Worm (Caenorhabditis elegans) whole organism, L4/young adult: ENCODE measurements around the gene ama-1.

ENCODE experiments used
- W03F9.2 ChIP-seq: fragments of 150-350 bp; optimal IDR thresholded peaks from 2 replicates; lab custom pipeline; 2014; ENCODE audit warnings: missing biosample characterization, missing genetic modification characterization
- dao-5 ChIP-seq: sonication (generic microtip); optimal IDR thresholded peaks from 2 replicates; lab custom pipeline; 2016; ENCODE audit warnings: missing genotype, missing genetic modification characterization, moderate library complexity, missing compliant biosample characterization
- him-1 ChIP-seq: sonication (generic microtip); optimal IDR thresholded peaks from 2 replicates; lab custom pipeline; 2016; ENCODE audit warnings: missing genotype, missing genetic modification reagents, missing genetic modification characterization, missing compliant biosample characterization

ama-1 gene

DNA sequence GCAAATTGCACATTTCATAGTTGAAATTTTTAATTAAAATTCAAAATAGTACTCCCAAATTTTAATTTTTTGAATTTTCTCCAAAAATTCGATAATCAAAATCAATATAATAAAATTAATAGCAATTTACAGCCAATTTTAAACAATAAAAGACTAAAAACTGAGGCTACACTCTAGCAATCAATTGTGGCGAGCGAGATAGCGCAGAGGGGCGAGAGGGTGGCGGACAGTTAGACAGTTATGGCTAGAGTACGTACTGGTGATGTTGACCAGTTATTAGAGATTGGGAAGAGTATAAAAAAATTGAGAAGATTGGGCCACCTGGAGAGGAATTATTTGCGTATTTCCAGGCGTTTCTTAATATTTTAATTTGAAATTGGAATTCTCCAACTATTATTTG, 29.8 kb downstream of the ama-1 start, which contains the start of gene nhr-78:
TSS of gene nhr-78 (minus strand) at position 182 of the 400 bp plus-strand sequence.
- TF ChIP-seq W03F9.2 (tag; lab: Kevin White, UChicago) (no peak), dao-5 (tag; lab: Kevin White, UChicago) (no peak), him-1 (tag; lab: Kevin White, UChicago) (no peak)

DNA sequence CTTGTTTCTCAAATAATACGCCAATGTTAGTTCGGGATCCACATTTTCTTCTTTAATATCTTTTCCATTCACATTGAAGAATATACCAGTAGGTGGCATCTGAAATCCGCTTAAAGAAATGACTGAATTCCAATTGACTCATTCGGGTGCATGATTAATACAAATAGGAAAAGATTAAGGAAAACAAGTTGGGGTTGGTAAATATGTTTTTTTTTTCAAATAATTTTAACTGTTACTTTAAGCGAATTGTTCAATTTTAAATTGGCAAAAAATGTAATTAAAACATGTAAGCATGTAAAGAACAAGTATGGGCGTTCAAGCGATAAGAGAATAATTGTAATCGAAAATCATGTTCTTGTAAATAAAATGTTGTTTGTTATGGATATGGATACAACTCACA, 36.1 kb downstream of the ama-1 start, which contains the start of gene F15E6.6:
TSS of gene F15E6.6 (minus strand) at position 101 of the 400 bp plus-strand sequence.
- TF ChIP-seq W03F9.2 (tag; lab: Kevin White, UChicago) (no peak), him-1 (tag; lab: Kevin White, UChicago) (no peak), dao-5 (tag; lab: Kevin White, UChicago) (no peak)

DNA sequence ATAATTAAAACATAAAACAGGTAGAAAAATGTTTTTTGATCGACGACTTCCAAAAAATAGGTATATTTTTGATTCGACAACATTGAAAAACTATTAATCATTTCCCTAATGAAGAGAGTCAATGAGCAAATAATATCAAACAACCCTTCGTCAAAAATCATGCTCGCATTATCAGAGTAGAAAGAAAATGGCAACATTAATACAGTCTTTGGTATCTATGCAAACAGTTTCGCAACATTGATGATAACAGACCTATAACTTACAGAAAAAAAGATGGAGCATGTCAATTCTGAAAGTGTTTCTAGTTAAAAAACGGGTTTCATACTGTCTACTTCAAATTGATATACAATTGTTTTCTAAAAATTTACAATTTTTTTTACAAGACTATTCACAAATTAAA, 37.1 kb downstream of the ama-1 start:
- TF ChIP-seq W03F9.2 (tag; lab: Kevin White, UChicago) (no peak), dao-5 (tag; lab: Kevin White, UChicago) (no peak), him-1 (tag; lab: Kevin White, UChicago) (no peak)

DNA sequence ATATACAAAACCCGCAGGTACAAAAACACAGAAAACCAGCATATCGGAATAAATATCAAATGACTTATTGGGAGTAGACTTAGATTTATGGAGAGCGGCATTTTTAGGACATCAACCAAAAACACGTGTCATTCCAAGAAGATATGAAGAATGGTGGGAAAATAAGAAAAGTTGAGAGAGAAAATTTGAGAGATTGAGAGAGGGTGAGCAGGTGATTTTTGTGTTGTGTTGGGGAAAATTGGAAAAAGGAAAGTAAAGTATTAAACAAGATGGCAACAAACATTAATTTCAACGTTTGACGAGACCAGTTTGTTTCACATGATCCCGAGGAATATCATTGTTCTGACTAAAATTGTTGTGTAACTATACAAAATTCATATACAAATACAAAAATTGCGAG, 40.5 kb downstream of the ama-1 start, which contains the start of gene srv-4:
TSS of gene srv-4 (minus strand) at position 101 of the 400 bp plus-strand sequence.
- no peak for TF ChIP-seq W03F9.2 (tag; lab: Kevin White, UChicago)
- no peak for TF ChIP-seq him-1 (tag; lab: Kevin White, UChicago)
- TF ChIP-seq dao-5 (tag; lab: Kevin White, UChicago), result no peak

DNA sequence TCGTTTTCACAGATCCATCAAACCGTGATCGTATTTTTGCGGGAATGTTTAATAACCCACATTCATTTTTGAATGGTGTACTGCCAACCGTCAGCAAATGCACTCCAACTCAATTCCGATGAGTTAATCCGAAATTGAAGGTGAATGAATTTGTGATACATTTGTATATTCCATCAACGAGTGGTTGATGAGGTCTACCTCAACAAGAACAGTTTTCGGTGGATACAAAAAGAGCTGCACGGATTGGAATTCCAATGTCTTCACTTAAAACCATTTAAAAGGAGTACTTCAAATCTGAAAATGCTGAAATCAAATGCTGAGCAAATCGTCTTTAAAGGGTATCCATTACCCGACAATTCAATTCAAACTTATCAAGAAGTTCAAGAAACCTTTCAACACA, 41.4 kb downstream of the ama-1 start, which contains the start of gene F15E6.5:
TSS of gene F15E6.5 (plus strand) at position 301 of the 400 bp plus-strand sequence.
- TF ChIP-seq dao-5 (tag; lab: Kevin White, UChicago) (no peak), him-1 (tag; lab: Kevin White, UChicago) (no peak), W03F9.2 (tag; lab: Kevin White, UChicago) (no peak)

DNA sequence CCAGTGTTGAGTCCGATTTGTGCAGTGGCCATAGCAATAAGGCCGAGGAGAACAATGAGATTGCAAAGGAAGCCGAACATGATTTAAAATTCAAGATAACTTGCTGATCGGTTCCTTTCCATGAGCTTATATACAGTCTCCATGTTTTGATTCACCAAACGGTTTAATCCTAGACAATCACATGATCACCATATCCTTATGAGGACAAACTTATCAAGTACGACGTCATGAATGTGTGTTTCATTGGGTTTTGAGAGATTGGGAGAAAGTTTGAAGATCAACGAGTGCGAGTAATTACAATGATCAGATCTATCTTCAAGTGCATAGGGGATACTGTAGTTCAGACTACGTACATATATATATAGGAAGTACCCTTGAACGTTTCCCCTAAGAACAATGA, 42.6 kb downstream of the ama-1 start, which contains the start of gene dct-7:
TSS of gene dct-7 (minus strand) at position 101 of the 400 bp plus-strand sequence.
- TF ChIP-seq him-1 (tag; lab: Kevin White, UChicago) (no peak), dao-5 (tag; lab: Kevin White, UChicago) (no peak), W03F9.2 (tag; lab: Kevin White, UChicago) (no peak)

DNA sequence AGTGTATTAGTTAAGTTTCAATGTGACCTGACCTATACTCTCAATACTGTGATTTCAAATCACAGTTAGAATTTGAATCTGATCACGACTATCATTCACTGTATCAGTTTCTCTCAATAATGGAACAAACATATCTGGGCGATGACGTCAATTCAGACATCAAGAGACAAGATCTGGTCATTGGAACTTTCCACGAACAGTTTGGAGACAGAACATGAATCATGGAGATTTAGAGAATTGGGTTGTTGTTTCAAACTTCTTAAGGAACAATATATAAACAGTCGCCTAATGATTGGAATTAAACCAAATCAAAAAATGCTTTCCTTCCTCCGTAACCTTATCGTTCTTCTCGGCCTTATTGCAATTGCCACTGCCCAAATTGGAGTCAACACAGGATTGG, 43.3 kb downstream of the ama-1 start, which contains the start of gene F15E6.4:
TSS of gene F15E6.4 (plus strand) at position 301 of the 400 bp plus-strand sequence.
- TF ChIP-seq him-1 (tag; lab: Kevin White, UChicago) (no peak), dao-5 (tag; lab: Kevin White, UChicago) (no peak), W03F9.2 (tag; lab: Kevin White, UChicago) (no peak)

DNA sequence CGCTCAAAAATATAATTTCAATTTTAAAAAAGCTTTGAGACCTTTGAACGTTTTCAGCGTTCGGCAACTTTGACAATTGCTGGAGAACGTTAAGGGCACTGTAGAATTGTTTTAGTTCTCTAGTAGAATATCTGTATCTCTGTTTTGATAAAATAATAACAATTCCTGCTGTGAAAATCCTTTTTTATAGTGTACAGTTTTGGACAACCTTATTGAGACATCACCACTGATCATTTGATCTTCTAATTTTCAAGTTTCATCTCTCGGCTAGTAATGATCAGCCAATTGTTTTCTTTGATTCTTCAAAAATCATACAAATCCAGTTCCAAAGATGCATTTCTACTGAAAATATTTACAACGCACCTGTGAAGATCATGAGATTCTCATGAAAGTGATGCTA, 44.7 kb downstream of the ama-1 start, which contains the start of gene F15E6.10:
TSS of gene F15E6.10 (plus strand) at position 301 of the 400 bp plus-strand sequence.
- TF ChIP-seq W03F9.2 (tag; lab: Kevin White, UChicago) (no peak), dao-5 (tag; lab: Kevin White, UChicago) (no peak), him-1 (tag; lab: Kevin White, UChicago) (no peak)

DNA sequence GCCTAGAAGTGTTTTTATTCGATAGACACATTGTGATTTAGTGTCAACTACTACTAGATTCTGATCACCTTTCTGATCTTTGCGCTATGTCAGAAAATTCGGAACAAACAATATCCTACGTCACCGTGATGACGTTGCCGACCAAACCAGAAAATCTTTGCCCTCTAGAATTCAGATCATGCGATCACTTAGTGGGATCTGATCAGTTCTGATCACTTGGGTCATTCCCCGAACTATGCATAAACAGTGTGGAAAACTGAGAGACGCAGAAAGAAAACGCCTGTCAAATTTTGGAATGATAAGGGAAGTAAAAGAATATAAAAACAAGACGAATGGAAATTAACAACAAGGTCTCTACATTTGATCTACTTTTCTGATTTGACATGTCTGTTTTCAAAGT, 46.7 kb downstream of the ama-1 start, which contains the start of gene F15E6.3:
TSS of gene F15E6.3 (plus strand) at position 344 of the 400 bp plus-strand sequence.
- TF ChIP-seq him-1 (tag; lab: Kevin White, UChicago) (no peak), W03F9.2 (tag; lab: Kevin White, UChicago) (no peak), dao-5 (tag; lab: Kevin White, UChicago) (no peak)

DNA sequence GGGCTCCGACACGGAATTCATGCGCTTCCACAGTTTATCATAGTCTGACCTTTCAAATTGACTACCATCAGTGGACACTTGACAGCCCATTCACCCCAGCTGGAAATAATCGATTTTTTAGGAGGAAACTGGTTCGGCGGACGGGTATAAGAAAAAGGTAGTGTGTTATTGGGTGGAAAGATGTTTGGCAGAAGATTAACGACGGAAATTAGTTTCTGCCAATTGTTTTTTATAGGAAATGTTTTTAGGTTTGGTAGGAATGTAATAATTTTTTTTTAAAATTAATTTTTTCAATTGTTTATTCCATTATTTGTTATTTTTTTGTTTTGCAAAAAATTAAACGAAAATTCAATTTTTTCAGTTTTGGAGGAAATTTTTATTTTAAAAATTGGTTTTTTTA, 51.1 kb downstream of the ama-1 start, which contains the start of gene F15E6.9:
TSS of gene F15E6.9 (minus strand) at position 101 of the 400 bp plus-strand sequence.
- TF ChIP-seq dao-5 (tag; lab: Kevin White, UChicago), result no peak
- no peak for TF ChIP-seq him-1 (tag; lab: Kevin White, UChicago)
- TF ChIP-seq W03F9.2 (tag; lab: Kevin White, UChicago), result no peak

DNA sequence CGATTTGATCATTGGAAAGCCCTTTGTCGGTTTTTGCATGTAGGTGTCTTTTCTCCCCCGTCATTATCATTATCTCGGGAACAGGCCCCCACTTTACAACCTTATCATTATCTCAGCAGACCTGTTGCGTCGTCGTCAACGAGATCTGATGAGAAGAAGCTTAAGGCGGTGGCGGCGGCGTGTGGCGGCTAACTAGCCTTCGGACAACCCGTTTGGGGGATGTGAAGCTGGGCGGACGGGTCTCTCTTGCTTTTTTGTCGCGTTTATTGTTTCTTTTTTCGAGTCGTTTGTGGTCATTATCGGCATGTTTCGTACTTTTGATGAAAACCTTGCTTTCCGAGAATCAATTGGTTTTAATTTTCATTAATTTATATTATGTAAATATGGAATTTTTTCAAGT, 52.1 kb downstream of the ama-1 start:
- TF ChIP-seq W03F9.2 (tag; lab: Kevin White, UChicago) (no peak), dao-5 (tag; lab: Kevin White, UChicago) (no peak), him-1 (tag; lab: Kevin White, UChicago) (no peak)

DNA sequence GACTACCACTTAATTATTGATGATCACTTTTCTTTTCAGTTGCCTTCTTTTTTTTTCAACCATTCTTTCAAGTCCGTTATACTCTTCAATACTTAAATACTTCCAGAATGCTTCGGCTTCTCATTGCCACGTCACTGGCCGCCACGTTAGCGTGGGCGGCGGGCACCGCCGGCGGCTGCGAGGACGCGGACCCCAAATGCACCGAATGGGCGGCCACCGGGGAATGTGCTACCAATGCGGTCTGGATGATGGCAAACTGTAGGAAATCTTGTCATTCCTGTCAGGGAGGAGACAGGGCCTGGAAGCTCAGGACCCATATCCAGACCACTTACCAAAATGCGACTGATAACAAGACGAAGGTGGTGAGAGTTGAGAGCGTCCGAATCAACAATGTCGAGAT, 53.3 kb downstream of the ama-1 start, which contains the start of gene lgc-22:
TSS of gene lgc-22 (plus strand) at position 105 of the 400 bp plus-strand sequence.
- TF ChIP-seq W03F9.2 (tag; lab: Kevin White, UChicago) (no peak), dao-5 (tag; lab: Kevin White, UChicago) (no peak), him-1 (tag; lab: Kevin White, UChicago) (no peak)

DNA sequence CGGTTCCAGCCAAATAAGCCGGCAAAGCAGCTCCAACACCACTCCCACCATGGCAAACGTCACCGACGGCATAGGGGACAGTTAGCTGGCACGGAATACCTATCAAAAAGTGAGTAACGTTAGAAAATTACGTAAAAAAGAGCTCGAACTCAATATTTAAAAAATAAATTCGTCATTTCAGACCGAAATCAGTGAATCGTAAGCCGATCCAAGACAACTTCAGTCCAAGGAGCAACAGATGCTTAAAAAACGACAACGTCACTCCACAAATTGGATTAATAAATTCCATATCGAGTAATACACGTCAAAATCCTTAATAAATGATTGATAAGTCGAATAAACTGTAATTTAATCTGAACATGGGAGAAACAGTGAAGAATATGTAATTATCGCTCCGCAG, 58.4 kb downstream of the ama-1 start:
- TF ChIP-seq him-1 (tag; lab: Kevin White, UChicago) (no peak), dao-5 (tag; lab: Kevin White, UChicago) (no peak), W03F9.2 (tag; lab: Kevin White, UChicago) (no peak)
